Fruit fly (Drosophila melanogaster) whole organism, embryonic: ENCODE results near the gene cmet.
A peak's percentile ranks its signal among the peaks of the same experiment; 100 is the strongest.

Experiments used
- CG10462 ChIP-seq: fragments of 200-800 bp; sonication (Bioruptor generic); optimal IDR thresholded peaks from 2 replicates; lab custom pipeline; 2016; ENCODE audit warnings: missing biosample characterization, missing genetic modification characterization
- CG14965 ChIP-seq: fragments of 200-800 bp; sonication (Bioruptor generic); optimal IDR thresholded peaks from 2 replicates; lab custom pipeline; 2016; ENCODE audit warnings: missing biosample characterization, missing genetic modification characterization, borderline replicate concordance
- CG1832 ChIP-seq: fragments of 200-800 bp; sonication (Bioruptor generic); optimal IDR thresholded peaks from 2 replicates; lab custom pipeline; 2017; ENCODE audit warnings: missing biosample characterization, mild to moderate bottlenecking, missing genetic modification characterization, inconsistent platforms
- CG2199 ChIP-seq: fragments of 200-800 bp; sonication (Bioruptor generic); IDR thresholded peaks from 3 replicates; pipeline ENCODE4 v1.3.6; 2022; ENCODE audit warnings: missing biosample characterization, missing genetic modification characterization
- CG4360 ChIP-seq: fragments of 200-800 bp; sonication (Bioruptor generic); IDR thresholded peaks from 2 replicates; pipeline ENCODE4 v1.3.6; 2022; ENCODE audit warnings: missing biosample characterization, missing genetic modification characterization
- CG5180 ChIP-seq: fragments of 200-800 bp; sonication (Bioruptor generic); optimal IDR thresholded peaks from 3 replicates; lab custom pipeline; 2017; ENCODE audit warnings: missing biosample characterization, missing genetic modification characterization, mild to moderate bottlenecking, moderate library complexity, missing genetic modification reagents
- CG8359 ChIP-seq: fragments of 200-800 bp; sonication (Bioruptor generic); optimal IDR thresholded peaks from 2 replicates; lab custom pipeline; 2017; ENCODE audit warnings: missing biosample characterization, mild to moderate bottlenecking, missing genetic modification characterization, borderline replicate concordance
- CG8478 ChIP-seq: fragments of >200 bp; optimal IDR thresholded peaks from 2 replicates; lab custom pipeline; 2018
- CG9876 ChIP-seq: fragments of 200-800 bp; sonication (Bioruptor generic); optimal IDR thresholded peaks from 2 replicates; lab custom pipeline; 2016; ENCODE audit warnings: missing biosample characterization, missing genetic modification characterization
- Sry-β ChIP-seq: fragments of 200-800 bp; sonication (Bioruptor generic); optimal IDR thresholded peaks from 2 replicates; lab custom pipeline; 2018; ENCODE audit warnings: missing biosample characterization, mild to moderate bottlenecking, missing genetic modification characterization, moderate library complexity
- Trl ChIP-seq, 3 experiments: fragments of >200 bp in 2 of 3; fragments of 200-800 bp in 1 of 3; sonication (Bioruptor generic) in 1 of 3; optimal IDR thresholded peaks; 2 replicates in 1 of 3; 3 replicates in 2 of 3; lab custom pipeline; 2016 to 2017; ENCODE audit warnings: missing biosample characterization in 1 of 3, missing genetic modification characterization in 1 of 3
- tll ChIP-seq, 2 experiments: fragments of 200-800 bp in 1 of 2; fragments of >200 bp in 1 of 2; sonication (Bioruptor generic) in 1 of 2; optimal IDR thresholded peaks; 2 replicates each; lab custom pipeline; 2017 to 2019; ENCODE audit warnings: missing biosample characterization in 2 of 2, missing genetic modification characterization in 2 of 2, mild to moderate bottlenecking in 1 of 2, moderate library complexity in 1 of 2
- vvl ChIP-seq: fragments of 200-800 bp; sonication (Bioruptor generic); IDR thresholded peaks from 2 replicates; pipeline ENCODE4 v1.3.6; 2022; ENCODE audit warnings: missing biosample characterization, missing genetic modification characterization

Gene cmet

dm6 chr2L:11219446-11220038 is 49.3 kb downstream of the cmet start (continued):
- TF ChIP-seq CG8359 (no peak), CG14965 (no peak)

- TF ChIP-seq CG1832 (GFP tag; lab: Kevin White, UChicago) (peak; percentile 62), tll (GFP tag; optimal IDR thresholded peaks at IDR 0.05; lab: Kevin White, UChicago) (peak in 1 of 2 experiments; percentile 37), CG9876 (GFP tag; lab: Kevin White, UChicago) (no peak), CG5180 (GFP tag; lab: Kevin White, UChicago) (peak; percentile 71), vvl (GFP tag; lab: Robert Waterston, UW) (peak; percentile 50), CG4360 (GFP tag; lab: Robert Waterston, UW) (peak; percentile 19; the same call in 1 of the 2 replicates), CG8478 (peak; percentile 0), Sry-β (no peak), CG10462 (GFP tag; lab: Kevin White, UChicago) (no peak), Trl (optimal IDR thresholded peaks at IDR 0.05; lab: Kevin White, UChicago) (peak in 1 of 2 experiments; percentile 21), Trl (GFP tag; optimal IDR thresholded peaks at IDR 0.05; lab: Kevin White, UChicago) (no peak), CG2199 (peak; percentile 17; the same call in 1 of the 3 replicates)
Observed at dm6 chr2L:11218918-11219317, 49.9 kb downstream of the cmet start.
